Fruit fly (Drosophila melanogaster) S2 (cell line): ENCODE measurements around the gene CG9215.

Experiments
- CG8478 ChIP-seq: fragments of >200 bp; optimal IDR thresholded peaks from 2 replicates; lab custom pipeline; 2018
- CTCF ChIP-seq, 2 experiments: fragments of >200 bp; optimal IDR thresholded peaks; 2 replicates each; lab custom pipeline; 2018

CG9215 gene

DNA sequence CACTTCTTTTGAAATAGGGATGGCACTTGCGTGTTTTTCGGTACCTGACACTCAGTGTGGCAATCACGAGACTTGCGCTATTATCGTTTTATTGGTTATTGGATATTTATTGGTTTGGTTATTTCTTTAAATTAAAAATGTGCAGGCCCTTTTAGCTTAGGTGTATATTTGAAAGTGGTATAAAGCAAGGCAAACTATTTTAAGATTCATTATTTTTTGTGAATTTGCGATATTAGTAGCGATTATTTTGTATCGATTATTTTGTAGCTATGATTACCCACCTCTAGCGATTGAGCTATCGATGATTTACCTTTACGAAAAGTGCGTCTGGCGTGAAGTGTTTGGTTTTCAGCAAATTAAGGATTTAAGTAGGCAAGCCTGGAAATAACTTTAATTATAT, at the start of gene CG9215, which contains the start of gene CG8097:
Gene CG9215 (minus strand): TSS at position 22 of the 400 bp plus-strand sequence.
Gene CG8097 (plus strand): TSS at position 307 of the 400 bp plus-strand sequence.
- TF ChIP-seq CTCF (optimal IDR thresholded peaks at IDR 0.05; lab: Kevin White, UChicago) (no peak), CG8478 (no peak)

DNA sequence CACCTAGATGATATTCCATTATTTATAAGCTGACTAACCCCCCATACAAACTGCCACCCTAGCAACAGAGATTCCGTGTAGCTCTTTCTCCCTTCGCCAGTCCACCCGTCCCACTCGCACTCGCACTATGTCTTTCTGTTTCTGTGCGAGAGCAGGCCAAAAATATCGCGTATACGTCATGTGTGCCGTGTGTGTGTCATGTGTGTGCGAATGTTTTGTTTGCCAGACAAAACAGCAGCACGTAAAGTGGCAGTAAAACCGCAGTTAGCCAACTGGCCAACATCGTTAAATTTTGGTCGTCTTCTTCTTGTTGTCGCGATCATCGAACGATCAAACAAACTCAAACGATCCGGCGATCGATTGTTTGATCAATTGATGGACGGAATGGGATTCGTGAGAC, 48.8 kb upstream of the CG9215 start:
- TF ChIP-seq CG8478 (no peak), CTCF (optimal IDR thresholded peaks at IDR 0.05; lab: Kevin White, UChicago) (no peak)

DNA sequence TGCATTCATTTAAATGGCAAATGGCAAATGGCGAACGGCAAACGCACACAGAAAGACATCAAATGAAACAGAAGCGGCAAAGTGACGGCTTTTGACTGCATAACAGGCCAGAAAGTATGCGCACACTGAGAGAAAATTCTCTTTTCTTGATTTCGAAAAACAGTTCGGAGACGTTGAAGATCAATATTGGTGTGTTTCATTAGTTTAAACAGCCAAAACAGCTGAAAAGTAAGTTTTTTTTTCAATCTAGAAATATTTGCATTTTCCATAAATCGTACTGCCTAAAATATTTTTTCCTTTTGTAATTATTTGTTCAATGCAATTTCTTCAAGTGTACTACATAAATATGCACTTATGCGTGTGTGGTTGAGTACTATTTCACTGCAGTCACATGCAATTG, 48.1 kb upstream of the CG9215 start:
- no peak for TF ChIP-seq CG8478
- no peak for TF ChIP-seq CTCF (optimal IDR thresholded peaks at IDR 0.05; lab: Kevin White, UChicago)

DNA sequence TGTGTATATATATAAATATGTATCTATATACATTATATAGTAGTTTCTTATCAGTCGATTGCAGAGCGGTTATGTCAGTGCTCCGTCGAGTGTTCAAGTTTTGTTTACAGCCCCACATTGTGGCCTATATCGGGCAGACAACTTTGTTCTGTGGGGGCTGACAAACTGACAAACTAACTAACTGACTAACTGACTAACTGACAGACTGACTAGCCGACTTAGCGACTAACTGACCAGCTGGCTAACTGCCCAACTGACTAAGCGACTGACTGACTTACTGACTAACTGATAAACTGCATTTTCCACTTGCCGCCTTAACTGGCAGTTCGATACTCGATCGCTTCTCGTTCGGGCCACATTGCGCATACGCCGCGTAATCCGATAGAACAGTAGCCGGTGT, 47.3 kb upstream of the CG9215 start:
- TF ChIP-seq CG8478 (no peak), CTCF (optimal IDR thresholded peaks at IDR 0.05; lab: Kevin White, UChicago) (no peak)

DNA sequence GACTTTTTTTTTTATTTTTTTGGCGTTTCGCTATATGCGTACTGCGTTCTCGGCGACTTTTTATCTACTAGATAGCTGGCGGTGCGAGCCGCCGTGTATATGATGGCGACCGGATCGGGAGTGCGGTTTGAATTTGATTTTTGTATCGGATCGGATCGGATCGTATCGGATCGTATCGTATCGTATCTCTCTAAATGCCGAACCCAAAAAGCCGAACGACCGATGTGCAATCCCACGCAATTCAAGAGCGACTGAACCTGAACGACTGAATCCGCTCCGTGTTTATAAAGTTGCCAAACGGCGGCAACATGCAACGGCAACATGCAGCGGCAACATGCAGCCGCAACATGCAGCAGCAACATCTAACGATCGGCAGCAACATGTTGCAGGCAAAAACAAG, 43.6 kb upstream of the CG9215 start:
- TF ChIP-seq CTCF (optimal IDR thresholded peaks at IDR 0.05; lab: Kevin White, UChicago) (no peak), CG8478 (no peak)

DNA sequence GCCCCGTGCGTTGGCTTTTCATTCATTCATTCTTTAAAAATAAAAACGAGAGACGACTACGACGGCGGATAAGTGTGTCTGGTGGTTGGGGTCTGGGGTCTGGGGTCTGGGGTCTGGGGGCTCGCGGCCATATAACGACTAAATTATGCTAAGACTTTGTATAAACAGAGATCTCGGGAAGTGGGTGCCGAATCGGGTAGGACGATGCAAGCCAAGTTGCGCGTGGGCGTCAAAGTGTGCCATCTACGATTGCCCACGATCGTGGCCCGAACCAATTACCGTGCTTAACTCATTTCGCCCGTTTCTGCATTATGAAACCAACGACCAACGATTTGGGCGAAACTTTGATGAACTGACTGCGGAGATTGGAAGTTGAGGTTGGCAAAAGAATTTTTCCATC, 41.1 kb upstream of the CG9215 start:
- TF ChIP-seq CG8478 (no peak), CTCF (optimal IDR thresholded peaks at IDR 0.05; lab: Kevin White, UChicago) (no peak)

DNA sequence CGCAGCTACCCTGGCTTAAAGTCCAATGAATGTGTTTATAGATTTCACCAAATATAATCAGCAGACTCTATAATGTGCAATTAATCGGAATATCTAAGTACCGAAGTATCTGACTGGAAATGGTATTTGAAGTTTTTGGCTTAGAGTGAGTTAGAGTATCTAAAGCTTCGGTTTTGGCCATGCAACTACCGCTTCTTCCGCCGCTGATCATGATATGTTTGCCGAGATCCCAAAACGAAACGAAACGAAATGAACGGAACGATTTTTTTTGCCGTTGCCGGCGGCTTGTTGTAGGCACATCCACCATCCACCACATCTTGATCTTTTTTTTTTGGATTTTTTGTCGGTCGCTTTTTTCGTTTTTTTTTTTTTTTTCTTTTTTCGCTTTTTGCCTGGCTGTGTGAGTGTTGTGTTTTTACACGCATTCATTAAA, 40.3 kb upstream of the CG9215 start:
- TF ChIP-seq CTCF (optimal IDR thresholded peaks at IDR 0.05; lab: Kevin White, UChicago) (no peak), CG8478 (no peak)

DNA sequence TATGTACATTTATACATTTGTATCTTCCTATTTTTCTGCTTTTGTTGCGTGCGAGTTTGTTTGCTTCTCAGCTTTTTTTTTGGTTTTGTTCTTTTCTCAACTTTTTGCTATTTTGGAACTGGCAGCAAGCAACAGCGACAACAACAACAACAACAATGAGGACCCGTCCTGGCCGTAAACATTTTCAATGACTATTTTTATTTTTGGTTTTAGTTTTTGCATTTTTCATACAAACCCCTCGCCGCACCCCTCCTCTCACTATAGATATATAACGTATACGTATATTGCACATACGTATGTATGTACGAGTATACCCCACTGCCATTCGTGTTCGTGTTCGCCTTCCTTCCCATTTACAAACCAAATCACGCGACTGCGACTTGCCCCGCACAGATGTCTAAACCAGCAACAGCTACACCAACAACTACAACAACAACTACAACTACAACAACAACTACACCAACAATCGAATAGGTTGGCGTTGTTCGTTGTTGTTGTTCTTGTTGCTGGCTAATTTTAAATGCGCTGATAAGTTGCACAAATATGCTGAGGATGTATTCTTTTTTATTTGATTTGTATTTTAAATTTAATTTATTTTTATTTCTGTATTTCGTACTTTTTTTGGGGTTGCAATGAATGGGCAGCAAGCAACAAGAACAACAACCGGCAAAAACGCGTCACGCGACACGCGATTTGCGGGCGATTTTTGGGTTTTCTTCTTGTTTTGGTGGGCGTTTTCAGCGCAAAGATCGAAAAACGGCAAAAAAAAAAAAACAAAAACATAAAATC, 38.0 kb upstream of the CG9215 start:
- TF ChIP-seq CTCF (optimal IDR thresholded peaks at IDR 0.05; lab: Kevin White, UChicago) (no peak), CG8478 (no peak)

DNA sequence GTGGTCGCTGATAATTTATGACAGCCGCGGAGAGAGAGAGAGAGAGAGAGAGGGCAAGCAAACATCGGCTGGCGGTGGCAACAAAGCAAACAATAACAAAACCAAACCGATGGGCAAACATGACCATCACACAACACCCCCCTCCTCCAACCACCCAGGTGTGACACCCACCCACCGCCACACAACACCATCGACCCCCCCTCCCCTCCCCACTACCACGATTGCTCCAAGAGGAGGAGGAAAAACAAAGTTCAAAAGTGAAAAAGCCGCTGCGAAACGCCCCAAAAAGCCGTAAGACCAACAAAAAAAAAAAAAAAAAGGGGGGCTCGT, 36.9 kb upstream of the CG9215 start:
- TF ChIP-seq CG8478 = no peak
- TF ChIP-seq CTCF (optimal IDR thresholded peaks at IDR 0.05; lab: Kevin White, UChicago) = no peak

DNA sequence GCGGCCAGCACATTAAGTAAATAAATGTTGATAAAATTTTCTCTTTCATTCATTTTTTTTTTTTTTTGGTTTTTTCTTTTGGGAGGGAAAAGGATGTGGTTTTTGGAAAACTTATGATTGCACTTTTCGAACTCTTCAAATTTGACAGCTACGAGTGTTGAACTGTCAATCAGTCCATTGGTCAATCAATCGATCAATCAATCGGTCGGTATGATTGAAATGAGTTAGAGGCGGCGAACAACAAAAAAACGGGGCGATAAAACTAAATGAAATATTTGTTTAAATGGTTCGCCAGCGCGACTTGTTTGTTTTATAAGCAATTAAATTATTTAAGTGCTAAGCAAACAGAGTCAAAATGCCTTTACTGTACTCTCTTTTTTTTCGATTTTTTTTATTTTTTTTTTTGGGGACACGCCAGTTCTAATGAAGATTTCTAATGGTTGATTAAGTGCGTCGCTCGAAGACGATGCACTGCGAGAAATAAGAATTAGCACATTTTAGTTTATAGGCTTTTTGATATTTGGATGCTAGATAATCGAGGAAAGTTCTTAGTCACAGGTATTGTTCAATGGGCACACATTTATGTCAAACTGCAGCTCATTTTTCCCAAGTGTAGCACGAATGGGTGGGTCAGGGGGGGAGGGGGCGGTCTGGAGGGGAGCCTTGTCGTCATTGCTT, 36.4 kb upstream of the CG9215 start:
- TF ChIP-seq CTCF (optimal IDR thresholded peaks at IDR 0.05; lab: Kevin White, UChicago) = no peak

DNA sequence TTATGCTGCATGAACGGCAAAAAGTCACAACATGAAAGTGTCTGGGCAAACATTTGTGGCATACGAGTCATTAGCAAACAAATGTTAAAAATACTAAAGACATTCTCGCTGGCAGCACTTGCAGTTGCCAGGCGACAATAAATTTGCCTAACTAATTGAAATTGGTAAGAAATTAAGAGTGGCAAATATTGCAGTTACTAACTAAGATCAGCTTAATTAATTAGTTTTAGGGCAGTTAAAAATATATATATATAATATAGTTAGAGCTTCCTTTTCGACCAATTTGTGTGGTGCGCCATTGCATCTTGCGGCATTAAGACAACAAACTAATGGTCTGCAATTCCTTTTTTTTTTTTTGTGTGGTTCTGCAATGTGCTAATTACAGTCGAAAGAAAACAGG, 35.2 kb upstream of the CG9215 start:
- TF ChIP-seq CG8478 (no peak), CTCF (optimal IDR thresholded peaks at IDR 0.05; lab: Kevin White, UChicago) (no peak)

DNA sequence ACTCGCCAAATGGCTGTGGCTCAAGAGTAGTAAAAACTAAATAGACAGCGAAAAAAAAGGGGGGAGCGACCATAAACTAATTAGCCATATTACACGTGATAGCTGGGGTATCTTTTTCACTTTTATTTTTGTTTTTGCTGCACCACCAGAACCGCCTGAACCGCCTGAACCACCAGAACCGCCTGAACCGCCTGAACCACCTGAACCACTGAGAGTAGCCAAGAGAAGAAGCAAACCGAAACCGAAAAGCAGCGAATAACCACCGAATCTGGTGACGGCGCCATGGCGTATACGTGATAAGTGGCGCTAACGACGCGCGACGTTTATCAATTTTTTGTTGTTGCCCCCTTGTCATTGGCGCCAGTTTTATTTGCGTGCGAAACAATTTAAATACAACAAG, 33.9 kb upstream of the CG9215 start:
- TF ChIP-seq CTCF (optimal IDR thresholded peaks at IDR 0.05; lab: Kevin White, UChicago) (no peak), CG8478 (no peak)

DNA sequence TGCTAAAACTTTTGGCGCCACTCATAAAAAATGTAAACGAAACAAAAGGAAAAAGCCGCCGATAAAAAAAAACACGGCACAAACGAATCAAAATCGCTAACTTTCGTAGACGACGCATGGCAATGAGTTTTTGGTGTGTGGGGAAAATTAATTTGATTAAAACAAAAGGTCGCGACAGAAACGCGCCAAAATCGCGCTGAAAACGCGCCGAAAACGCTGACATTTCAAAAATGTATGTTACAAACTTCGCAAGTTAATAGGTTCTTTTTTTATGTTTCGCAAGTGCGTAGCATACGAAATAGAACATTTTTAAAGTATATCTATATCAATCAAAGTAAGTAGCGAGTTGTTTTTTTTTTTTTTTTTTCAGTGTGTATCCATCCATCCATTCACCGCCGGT, 33.3 kb upstream of the CG9215 start:
- TF ChIP-seq CTCF (optimal IDR thresholded peaks at IDR 0.05; lab: Kevin White, UChicago) (no peak), CG8478 (no peak)

DNA sequence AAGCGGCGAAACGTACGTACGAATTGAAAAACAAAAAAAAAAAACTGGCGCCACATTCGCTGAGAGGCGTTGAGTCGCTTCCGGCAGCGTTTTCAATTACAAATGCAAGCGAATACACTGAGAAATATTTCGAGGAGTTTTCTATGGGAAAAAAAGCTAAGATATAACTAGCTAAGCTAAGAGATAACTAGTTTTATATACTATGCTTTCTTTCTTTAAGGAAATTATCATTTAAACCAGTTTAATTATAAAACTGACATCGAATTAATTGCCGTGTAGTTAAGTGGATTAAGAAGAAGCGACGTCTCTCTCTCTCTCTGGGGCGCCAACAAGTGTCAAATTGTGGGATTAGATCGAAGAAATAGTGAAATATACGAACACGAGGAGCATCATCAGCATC, 32.8 kb upstream of the CG9215 start:
- TF ChIP-seq CTCF (optimal IDR thresholded peaks at IDR 0.05; lab: Kevin White, UChicago) = no peak
- TF ChIP-seq CG8478 = no peak

DNA sequence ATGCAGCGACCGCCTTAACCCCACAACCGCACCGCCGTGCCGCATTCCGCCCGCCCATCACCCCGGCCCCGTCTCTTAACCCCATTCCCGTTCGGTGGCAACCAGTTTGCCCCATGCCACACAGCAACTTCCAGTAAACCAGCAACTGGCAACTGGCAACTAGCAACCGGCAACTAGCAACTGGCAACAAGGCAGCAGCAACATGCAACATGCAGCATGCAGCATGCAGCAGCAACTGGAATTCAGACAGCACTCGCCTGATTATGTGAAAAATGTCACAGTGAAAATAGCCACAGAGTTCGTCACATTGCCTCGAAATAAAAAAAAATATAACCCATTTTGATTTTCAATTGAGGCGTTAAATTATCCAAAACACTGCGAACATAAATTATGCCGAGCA, 29.1 kb upstream of the CG9215 start:
- TF ChIP-seq CTCF (optimal IDR thresholded peaks at IDR 0.05; lab: Kevin White, UChicago) (no peak), CG8478 (no peak)

DNA sequence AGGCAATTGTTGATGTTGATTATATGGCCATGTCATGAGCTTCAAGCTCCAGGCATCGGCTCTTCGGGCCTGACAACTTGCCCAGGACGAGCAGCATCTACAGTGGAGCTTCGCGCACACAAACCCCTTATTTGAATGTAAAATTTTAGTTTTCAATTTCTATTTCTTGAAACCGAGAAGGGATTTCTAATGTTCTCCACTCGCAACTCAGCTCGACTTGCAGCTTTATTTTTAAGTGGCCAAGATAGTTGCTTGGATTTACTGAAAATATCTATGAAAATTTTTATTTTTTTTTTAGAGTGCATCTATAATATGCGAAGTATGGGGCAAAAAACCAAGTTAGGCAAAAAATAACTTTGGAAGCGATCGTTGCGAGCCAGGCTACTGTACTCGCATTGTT, 28.3 kb upstream of the CG9215 start:
- TF ChIP-seq CG8478 = no peak
- no peak for TF ChIP-seq CTCF (optimal IDR thresholded peaks at IDR 0.05; lab: Kevin White, UChicago)

DNA sequence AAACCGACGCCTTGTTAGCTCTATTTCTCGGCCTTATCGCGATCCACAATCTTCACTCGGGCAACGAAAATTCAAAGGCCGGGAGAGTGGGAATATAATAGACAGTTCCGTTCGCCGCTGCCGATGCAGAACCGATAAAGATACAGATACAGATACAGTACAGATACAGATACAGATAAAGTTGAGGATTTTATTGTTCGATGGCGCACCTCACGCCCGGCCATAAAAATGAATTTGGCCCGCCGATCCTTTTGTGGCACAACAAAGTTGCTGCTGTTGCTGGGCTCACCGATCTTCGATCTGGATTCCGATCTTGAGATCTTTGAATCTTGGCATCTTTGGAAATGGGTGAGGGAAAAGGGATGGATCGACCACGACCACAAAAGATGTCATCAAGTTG, 27.5 kb upstream of the CG9215 start:
- TF ChIP-seq CG8478 = no peak
- TF ChIP-seq CTCF (optimal IDR thresholded peaks at IDR 0.05; lab: Kevin White, UChicago) = no peak
